Fruit fly (Drosophila melanogaster) S2 (cell line): ENCODE data around the gene Lip4.

Source experiments
- CG8478 ChIP-seq: fragments of >200 bp; optimal IDR thresholded peaks from 2 replicates; lab custom pipeline; 2018
- CTCF ChIP-seq, 2 experiments: fragments of >200 bp; optimal IDR thresholded peaks; 2 replicates each; lab custom pipeline; 2018

Gene Lip4

dm6 chr2L:10505345-10505744, 22.0 kb upstream of the Lip4 start:
- no peak for TF ChIP-seq CTCF (optimal IDR thresholded peaks at IDR 0.05; lab: Kevin White, UChicago)
- TF ChIP-seq CG8478 (lab: Kevin White, UChicago) = no peak

dm6 chr2L:10506557-10507252, 20.7 kb upstream of the Lip4 start, which contains the start of the genes Myo31DF and CG6094:
TSS of gene Myo31DF (minus strand) at chr2L:10506779.
TSS of gene CG6094 (plus strand) at chr2L:10507081.
- TF ChIP-seq CG8478 (lab: Kevin White, UChicago) = no peak
- TF ChIP-seq CTCF (optimal IDR thresholded peaks at IDR 0.05; lab: Kevin White, UChicago) = peak; percentile 36 to 60

- no peak for TF ChIP-seq CTCF (optimal IDR thresholded peaks at IDR 0.05; lab: Kevin White, UChicago)
- TF ChIP-seq CG8478 (lab: Kevin White, UChicago) = no peak
These were observed 17.3 kb upstream of the Lip4 start, which contains the start of gene CG7384 for dm6 chr2L:10510088-10510487. TSS of gene CG7384 (minus strand) at chr2L:10510453.

DNA sequence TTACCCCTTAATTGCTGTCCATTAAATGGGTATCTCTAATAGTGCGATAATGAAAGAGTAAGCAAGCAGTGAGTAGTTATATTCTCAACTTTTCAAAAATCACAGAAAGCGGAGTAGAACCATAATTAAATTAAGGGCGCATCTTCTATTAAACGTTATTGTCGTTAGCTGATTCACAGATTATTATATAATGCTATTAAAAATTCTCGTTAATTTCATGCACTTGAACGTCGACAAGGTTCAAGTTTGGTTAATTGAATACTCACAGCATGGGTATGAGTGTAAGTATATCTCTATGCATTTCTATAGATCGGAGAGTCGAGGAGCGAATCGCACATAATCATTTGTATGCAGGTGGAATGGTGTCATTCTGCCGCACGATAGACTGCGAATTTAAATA, 16.5 kb upstream of the Lip4 start:
- TF ChIP-seq CG8478 (lab: Kevin White, UChicago) = no peak
- no peak for TF ChIP-seq CTCF (optimal IDR thresholded peaks at IDR 0.05; lab: Kevin White, UChicago)

DNA sequence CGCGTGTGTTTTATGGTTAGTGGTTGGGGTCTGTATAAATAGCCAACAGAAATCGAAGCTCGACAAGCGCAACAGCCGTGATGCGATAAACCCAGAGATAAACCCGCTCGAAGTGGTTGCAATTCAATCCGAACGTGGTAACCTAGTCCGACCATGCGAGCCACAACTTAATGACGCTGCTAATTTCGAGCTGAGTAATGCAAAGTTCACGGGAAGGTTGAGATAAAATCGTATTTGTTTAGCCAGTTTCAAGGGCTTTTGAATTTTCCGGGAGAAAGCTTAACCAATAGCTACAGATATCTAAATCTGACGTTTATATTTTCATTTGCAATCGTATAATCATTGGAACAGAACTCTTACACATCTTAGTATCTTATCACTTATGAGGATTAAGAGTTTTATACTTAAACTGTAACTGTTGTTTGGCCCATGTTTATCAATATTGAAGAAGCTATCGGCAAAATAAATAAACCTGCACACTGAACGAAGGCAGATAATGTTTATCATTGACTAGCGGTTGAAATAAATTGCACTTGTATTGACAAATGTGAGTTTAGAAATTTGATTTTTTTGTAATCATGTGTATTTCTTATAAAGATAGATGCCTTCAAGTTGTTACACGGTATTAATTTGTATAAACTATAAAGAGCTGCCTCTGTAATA, 13.4 kb upstream of the Lip4 start:
- TF ChIP-seq CTCF (optimal IDR thresholded peaks at IDR 0.05; lab: Kevin White, UChicago) = no peak
- TF ChIP-seq CG8478 (lab: Kevin White, UChicago) = no peak

DNA sequence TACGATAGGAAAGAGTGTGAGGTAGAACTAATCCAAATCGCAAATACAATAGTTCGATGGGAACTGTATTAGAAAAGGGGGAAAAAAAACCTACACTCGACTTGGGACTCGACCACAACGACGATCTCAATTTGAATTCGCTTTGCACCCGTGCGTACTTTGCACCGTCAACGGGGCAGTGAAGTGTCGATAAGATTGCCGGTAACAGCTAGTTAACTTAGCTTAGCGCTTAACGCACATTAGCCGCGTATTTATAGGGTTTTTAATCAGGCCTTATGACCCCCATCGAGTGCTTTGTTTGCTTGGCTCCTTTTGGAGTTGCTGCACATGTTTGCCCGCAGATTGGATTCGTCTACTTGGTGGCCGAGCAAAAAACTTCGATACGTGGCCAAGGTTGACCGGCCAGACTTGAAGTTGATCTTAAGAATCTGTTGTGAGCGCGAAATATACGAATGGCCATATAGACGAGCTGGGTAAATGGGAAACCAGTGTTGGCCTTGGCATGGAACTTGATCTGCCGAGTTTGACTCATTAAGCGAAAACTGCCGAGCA, 12.7 kb upstream of the Lip4 start:
- TF ChIP-seq CG8478 (lab: Kevin White, UChicago) (no peak), CTCF (optimal IDR thresholded peaks at IDR 0.05; lab: Kevin White, UChicago) (no peak)

DNA sequence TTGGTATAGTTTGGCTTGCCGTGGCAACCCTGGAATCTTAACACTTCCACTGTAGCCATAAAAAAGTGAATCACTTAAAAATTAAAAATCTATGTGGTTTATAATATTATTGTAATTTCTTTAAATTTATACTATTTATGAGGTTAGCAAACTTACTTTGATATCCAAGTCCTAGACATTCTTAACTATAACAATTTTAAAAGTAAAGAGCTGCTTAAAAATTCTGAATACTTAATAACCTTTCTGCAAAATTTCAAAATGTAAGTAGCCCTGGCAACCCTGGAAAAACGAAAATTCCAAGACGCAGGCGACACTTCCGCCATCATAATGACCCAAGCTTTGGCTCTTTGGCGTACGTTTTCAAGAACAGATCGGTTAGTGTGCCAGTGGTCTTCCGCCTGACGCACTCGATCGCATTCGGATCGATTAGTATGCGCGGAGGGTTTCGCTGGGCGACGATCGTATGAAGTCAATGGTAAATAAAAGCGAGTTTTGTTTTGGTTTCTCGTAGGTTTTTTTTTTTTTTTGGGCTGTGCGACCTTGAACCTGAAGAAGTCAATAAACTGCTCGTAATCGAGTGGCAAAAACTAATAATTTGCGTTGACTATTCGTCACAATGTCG, 11.7 kb upstream of the Lip4 start:
- TF ChIP-seq CG8478 (lab: Kevin White, UChicago) (no peak), CTCF (optimal IDR thresholded peaks at IDR 0.05; lab: Kevin White, UChicago) (no peak)

dm6 chr2L:10516470-10517048, 10.8 kb upstream of the Lip4 start:
- TF ChIP-seq CG8478 (lab: Kevin White, UChicago) (no peak), CTCF (optimal IDR thresholded peaks at IDR 0.05; lab: Kevin White, UChicago) (no peak)

dm6 chr2L:10517085-10517484, 10.3 kb upstream of the Lip4 start, which contains the start of the genes Fatp1 and Lrr47:
TSS of gene Fatp1 (minus strand) at chr2L:10517218.
TSS of gene Lrr47 (plus strand) at chr2L:10517335.
- TF ChIP-seq CTCF (optimal IDR thresholded peaks at IDR 0.05; lab: Kevin White, UChicago) (peak; percentile 13 to 15), CG8478 (lab: Kevin White, UChicago) (no peak)

DNA sequence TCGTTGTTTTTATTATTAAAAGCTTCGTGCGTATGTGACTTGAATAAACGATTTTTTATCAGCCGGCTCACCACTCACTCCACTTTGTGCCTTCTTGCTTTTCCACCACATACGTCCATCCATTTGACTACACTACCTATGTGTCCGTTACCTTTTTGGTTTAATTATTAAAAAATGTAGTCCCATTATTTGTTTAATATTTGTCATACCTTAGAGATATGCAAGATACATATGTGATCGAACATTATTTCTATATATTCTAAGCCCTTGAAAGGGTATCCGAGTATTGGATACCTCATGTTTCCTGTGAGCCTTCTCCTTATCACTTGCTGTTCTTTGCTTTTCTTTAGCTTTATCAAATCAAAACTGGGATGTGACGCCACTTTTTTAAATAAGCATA, 8.1 kb upstream of the Lip4 start:
- no peak for TF ChIP-seq CG8478 (lab: Kevin White, UChicago)

DNA sequence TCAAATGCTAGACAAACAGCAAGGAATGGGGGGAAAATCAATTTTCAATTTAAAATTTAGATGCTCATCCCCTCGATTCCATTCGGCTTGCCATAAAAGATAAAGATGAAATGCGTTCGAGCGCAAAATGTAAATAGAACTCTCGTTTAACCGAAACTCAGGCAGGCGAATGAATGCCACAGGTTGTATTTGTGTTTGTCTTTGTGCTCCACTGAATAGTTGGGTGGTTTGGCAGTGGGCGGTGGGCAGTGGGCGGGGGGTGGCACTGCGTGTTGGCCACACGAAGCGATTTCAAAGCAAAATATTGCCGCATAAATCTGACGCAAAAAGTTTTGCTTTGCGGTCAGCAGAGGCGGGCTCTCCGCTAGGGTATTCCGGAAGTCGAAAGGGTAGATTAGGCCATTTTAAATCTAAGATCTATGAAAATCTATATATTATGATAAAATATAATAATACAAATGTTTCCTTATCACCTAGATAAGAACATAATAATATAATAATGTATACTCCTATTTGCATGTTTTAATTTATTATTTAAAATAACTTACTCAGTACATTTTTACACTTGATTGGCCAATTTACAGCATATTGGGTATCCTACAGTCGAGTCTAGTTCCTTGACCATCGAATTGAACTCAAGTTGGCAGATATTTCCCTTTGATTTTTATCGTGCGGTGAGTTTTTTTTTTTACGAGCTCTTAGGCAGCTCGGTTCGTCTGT, 5.0 kb upstream of the Lip4 start:
- no peak for TF ChIP-seq CTCF (optimal IDR thresholded peaks at IDR 0.05; lab: Kevin White, UChicago)
- TF ChIP-seq CG8478 (lab: Kevin White, UChicago) = no peak

DNA sequence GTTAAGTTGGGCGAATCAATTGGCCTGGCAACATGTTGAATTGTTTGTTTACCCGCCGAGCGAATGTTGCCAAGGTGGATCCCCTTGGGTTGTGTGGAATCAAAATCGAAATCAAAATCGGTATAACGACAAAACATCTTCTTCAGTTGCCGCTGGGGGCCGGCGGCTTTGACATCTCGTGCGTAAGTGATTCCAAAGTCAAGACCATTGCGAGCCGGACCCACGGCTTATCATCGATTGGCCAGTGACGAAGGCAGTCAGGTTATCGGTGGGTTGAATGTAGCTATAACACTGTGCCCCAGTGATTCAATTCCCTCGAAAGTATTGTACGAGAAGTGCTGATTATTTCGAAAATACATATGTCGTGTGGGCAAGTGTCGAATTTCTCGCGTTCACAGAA, 1.6 kb downstream of the Lip4 start:
- TF ChIP-seq CTCF (optimal IDR thresholded peaks at IDR 0.05; lab: Kevin White, UChicago) (no peak), CG8478 (lab: Kevin White, UChicago) (no peak)

dm6 chr2L:10530089-10530488, 2.7 kb downstream of the Lip4 start:
- no peak for TF ChIP-seq CG8478 (lab: Kevin White, UChicago)
- no peak for TF ChIP-seq CTCF (optimal IDR thresholded peaks at IDR 0.05; lab: Kevin White, UChicago)

DNA sequence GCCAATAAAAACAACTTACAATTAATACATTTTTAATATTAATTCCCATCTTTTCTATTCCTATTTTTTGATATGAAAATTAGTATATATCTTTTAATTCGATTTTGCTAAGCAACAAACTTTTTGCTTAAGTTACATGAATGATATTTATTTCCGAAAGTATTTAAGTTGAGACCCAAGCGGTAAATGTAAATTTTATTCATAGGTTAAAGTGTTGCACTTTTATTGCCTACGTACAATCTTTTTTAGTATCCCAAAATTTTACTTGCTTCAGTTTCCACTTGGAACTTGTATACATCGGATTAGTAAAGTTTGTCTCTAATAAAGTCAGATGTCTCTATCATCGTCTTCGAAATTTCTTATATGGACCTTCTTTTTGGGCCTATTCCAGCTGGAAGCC, 4.1 kb downstream of the Lip4 start, which contains the start of gene CG18301:
Gene CG18301 (plus strand): TSS at position 301 of the 400 bp plus-strand sequence.
- TF ChIP-seq CG8478 (lab: Kevin White, UChicago) (no peak), CTCF (optimal IDR thresholded peaks at IDR 0.05; lab: Kevin White, UChicago) (no peak)
